Worm (Caenorhabditis elegans) whole organism, L2 larva: ENCODE data around the gene T06A1.5.

ENCODE experiments used
- ama-1 ChIP-seq: fragments of 150-350 bp; optimal IDR thresholded peaks from 2 replicates; lab custom pipeline; 2018; ENCODE audit warnings: inconsistent platforms
- nhr-11 ChIP-seq: fragments of 150-350 bp; optimal IDR thresholded peaks from 2 replicates; lab custom pipeline; 2014; ENCODE audit warnings: missing biosample characterization, missing genetic modification characterization
- nhr-237 ChIP-seq: fragments of 150-350 bp; optimal IDR thresholded peaks from 2 replicates; lab custom pipeline; 2014; ENCODE audit warnings: missing biosample characterization, missing genetic modification characterization
- skn-1 ChIP-seq: sonication (generic microtip); optimal IDR thresholded peaks from 2 replicates; lab custom pipeline; 2017; ENCODE audit warnings: missing biosample characterization, missing genetic modification characterization
- unc-62 ChIP-seq: fragments of 150-350 bp; optimal IDR thresholded peaks from 2 replicates; lab custom pipeline; 2014; ENCODE audit warnings: missing biosample characterization, missing genetic modification reagents, missing genetic modification characterization
- ztf-11 ChIP-seq: sonication (generic microtip); optimal IDR thresholded peaks from 2 replicates; lab custom pipeline; 2017; ENCODE audit warnings: missing biosample characterization, missing genetic modification characterization
- ztf-4 ChIP-seq: fragments of 150-350 bp; optimal IDR thresholded peaks from 2 replicates; lab custom pipeline; 2014; ENCODE audit warnings: missing biosample characterization, missing genetic modification characterization

DNA sequence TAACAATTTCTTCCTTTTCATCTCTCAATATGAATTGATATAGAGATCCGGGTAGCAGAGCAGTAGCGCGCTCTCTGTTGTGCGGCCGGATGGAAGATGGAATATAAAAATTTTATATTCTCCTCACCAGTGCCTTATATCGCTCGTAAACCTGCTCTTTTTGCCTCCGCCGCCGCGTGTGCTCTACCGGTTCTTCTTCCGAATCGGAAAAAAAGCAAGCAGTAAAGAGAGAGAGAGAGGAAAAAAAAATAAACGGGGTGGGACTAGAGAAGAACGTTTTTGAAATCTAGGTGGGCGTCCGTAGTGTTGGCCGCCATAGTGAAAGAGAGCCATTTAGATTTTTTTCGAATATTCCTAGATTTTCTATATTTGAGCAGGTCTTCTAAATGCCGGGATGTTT, 10.9 kb downstream of the T06A1.5 start, which contains the start of gene glb-25:
- TF ChIP-seq unc-62 (no peak), ztf-4 (tag; lab: Kevin White, UChicago) (no peak), nhr-11 (no peak), skn-1 (tag; lab: Kevin White, UChicago) (no peak), ama-1 (lab: Kevin White, UChicago) (no peak), ztf-11 (tag; lab: Kevin White, UChicago) (no peak), nhr-237 (tag; lab: Kevin White, UChicago) (no peak)
